Fruit fly (Drosophila melanogaster) whole organism, embryonic: ENCODE data around the gene CG45066.

Source experiments
- CG10321 ChIP-seq: fragments of 200-800 bp; sonication (Bioruptor generic); IDR thresholded peaks from 2 replicates; pipeline ENCODE4 v1.3.6; 2022; ENCODE audit warnings: missing biosample characterization, missing genetic modification characterization
- CG10366 ChIP-seq: fragments of 200-800 bp; sonication (Bioruptor generic); IDR thresholded peaks from 2 replicates; pipeline ENCODE4 v1.3.6; 2022; ENCODE audit warnings: missing biosample characterization, missing genetic modification characterization
- CG12744 ChIP-seq: fragments of 200-800 bp; sonication (Bioruptor generic); optimal IDR thresholded peaks from 2 replicates; lab custom pipeline; 2016; ENCODE audit warnings: missing biosample characterization, missing genetic modification characterization
- CG6689 ChIP-seq: fragments of 200-800 bp; sonication (Bioruptor generic); IDR thresholded peaks from 2 replicates; pipeline ENCODE4 v1.3.6; 2022; ENCODE audit warnings: missing biosample characterization, missing genetic modification characterization
- CG9609 ChIP-seq: fragments of 200-800 bp; sonication (Bioruptor generic); optimal IDR thresholded peaks from 3 replicates; lab custom pipeline; 2016; ENCODE audit warnings: missing biosample characterization, missing genetic modification characterization
- CTCF ChIP-seq: fragments of 200-800 bp; sonication (Bioruptor generic); optimal IDR thresholded peaks from 2 replicates; lab custom pipeline; 2017; ENCODE audit warnings: missing biosample characterization, mild to moderate bottlenecking, missing genetic modification characterization, moderate library complexity
- Dip3 ChIP-seq: fragments of 200-800 bp; sonication (Bioruptor generic); optimal IDR thresholded peaks from 3 replicates; lab custom pipeline; 2016; ENCODE audit warnings: missing biosample characterization, missing genetic modification characterization
- Hr78 ChIP-seq, 2 experiments: fragments of 200-800 bp in 1 of 2; fragments of >200 bp in 1 of 2; sonication (Bioruptor generic) in 1 of 2; optimal IDR thresholded peaks; 2 replicates each; lab custom pipeline; 2017 to 2019; ENCODE audit warnings: missing biosample characterization in 2 of 2, missing genetic modification characterization in 2 of 2, mild to moderate bottlenecking in 1 of 2, moderate library complexity in 1 of 2
- Nf-YB ChIP-seq: fragments of 200-800 bp; sonication (Bioruptor generic); optimal IDR thresholded peaks from 3 replicates; lab custom pipeline; 2019; ENCODE audit warnings: missing biosample characterization, mild to moderate bottlenecking, missing genetic modification characterization, moderate library complexity
- crol ChIP-seq: fragments of 200-800 bp; sonication (Bioruptor generic); IDR thresholded peaks from 2 replicates; pipeline ENCODE4 v1.3.6; 2022; ENCODE audit warnings: missing biosample characterization, missing genetic modification characterization
- ewg ChIP-seq: fragments of 200-800 bp; sonication (Bioruptor generic); optimal IDR thresholded peaks from 3 replicates; lab custom pipeline; 2017; ENCODE audit warnings: mild to moderate bottlenecking, missing biosample characterization, missing genetic modification reagents, missing genetic modification characterization
- hbn ChIP-seq: fragments of 200-800 bp; sonication (Bioruptor generic); IDR thresholded peaks from 2 replicates; pipeline ENCODE4 v1.3.6; 2022; ENCODE audit warnings: missing biosample characterization, missing genetic modification characterization; ENCODE audit not compliant: partially characterized antibody

Gene CG45066

dm6 chr3L:3069774-3070173 is 41.3 kb downstream of the CG45066 start (continued):
- 0 out of 2 replicates have a peak, but pooled peaks have one; percentile 12 for TF ChIP-seq hbn (GFP tag; lab: Robert Waterston, UW)
- TF ChIP-seq Hr78 (GFP tag; optimal IDR thresholded peaks at IDR 0.05; lab: Kevin White, UChicago): no peak
- TF ChIP-seq CTCF (GFP tag; lab: Kevin White, UChicago): no peak
- TF ChIP-seq CG10366: no peak
- TF ChIP-seq CG10321 (GFP tag; lab: Robert Waterston, UW): peak; percentile 95
- no peak for TF ChIP-seq CG6689 (GFP tag; lab: Robert Waterston, UW)
- TF ChIP-seq CG12744 (GFP tag; lab: Kevin White, UChicago): no peak
- TF ChIP-seq CG9609 (GFP tag; lab: Kevin White, UChicago): no peak
- peak; percentile 21 for TF ChIP-seq Nf-YB (GFP tag; lab: Kevin White, UChicago)
- peak; percentile 57 for TF ChIP-seq ewg (GFP tag; lab: Kevin White, UChicago)
- TF ChIP-seq Dip3 (GFP tag; lab: Kevin White, UChicago): no peak
- TF ChIP-seq crol (GFP tag; lab: Robert Waterston, UW): peak; percentile 92
- TF ChIP-seq, all 482 proteins: peak for 19

DNA sequence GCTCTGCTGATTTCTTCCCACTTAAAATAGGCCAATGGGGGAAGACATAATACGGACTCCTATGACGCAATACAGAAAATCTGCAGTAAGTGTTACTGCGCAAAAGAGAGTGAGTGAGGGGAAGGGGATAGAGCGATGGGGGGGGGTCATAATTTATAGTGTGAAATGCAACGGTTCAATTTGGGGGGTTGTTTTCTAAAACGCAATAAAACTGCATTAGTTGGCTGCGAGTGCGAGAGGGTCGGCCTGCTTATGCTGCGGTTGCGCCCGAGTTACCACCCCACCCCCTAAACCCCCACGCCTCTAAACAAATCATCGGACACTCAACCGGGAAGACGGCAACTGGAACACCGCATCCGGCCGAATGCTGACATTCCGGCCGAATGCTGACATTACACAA is 50.0 kb downstream of the CG45066 start:
- peak; percentile 54; the same call in 1 of the 2 replicates for TF ChIP-seq CG10321 (GFP tag; lab: Robert Waterston, UW)
- TF ChIP-seq, all 482 proteins: peak for 1; not testable (repeated sequence) for 481
